Worm (Caenorhabditis elegans): ENCODE data around the gene C51E3.9.

DNA sequence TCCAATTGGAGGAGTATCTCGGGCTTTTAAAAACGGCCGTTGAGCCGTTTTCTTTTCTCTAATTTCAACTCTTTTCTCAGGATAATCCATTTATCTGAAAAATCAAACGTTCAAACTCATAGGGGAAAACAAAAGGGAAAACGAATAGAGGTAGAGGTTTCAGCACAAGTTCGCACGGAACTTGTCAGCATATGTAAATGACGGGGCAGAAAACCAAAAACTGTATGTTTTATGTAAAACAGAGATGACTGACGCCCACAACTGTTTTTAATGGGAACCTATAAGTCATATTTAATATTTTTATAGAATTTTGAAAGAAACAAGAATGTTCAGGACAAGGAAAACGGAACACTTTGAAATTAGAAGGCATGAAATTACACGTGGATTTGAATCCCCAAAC, 20.6 kb downstream of the C51E3.9 start, which contains the start of gene C51E3.6:
- TF ChIP-seq nhr-11 (tag; optimal IDR thresholded peaks at IDR 0.05) (no peak), pag-3 (tag; optimal IDR thresholded peaks at IDR 0.05; ENCODE audit: borderline replicate concordance) (no peak), pat-9 (tag; optimal IDR thresholded peaks at IDR 0.05) (no peak), T23F11.4 (GFP tag; optimal IDR thresholded peaks at IDR 0.05) (no peak), unc-55 (GFP tag; optimal IDR thresholded peaks at IDR 0.05) (no peak), ceh-14 (tag; optimal IDR thresholded peaks at IDR 0.05) (no peak), K02D7.2 (tag; optimal IDR thresholded peaks at IDR 0.05) (no peak), ama-1 (optimal IDR thresholded peaks at IDR 0.05) (no peak), che-1 (tag; optimal IDR thresholded peaks at IDR 0.05) (no peak), ceh-22 (tag; optimal IDR thresholded peaks at IDR 0.05) (no peak), ceh-48 (tag; optimal IDR thresholded peaks at IDR 0.05) (no peak), fkh-10 (GFP tag; optimal IDR thresholded peaks at IDR 0.05) (no peak), pqm-1 (tag; optimal IDR thresholded peaks at IDR 0.05) (no peak)

Measured in whole organism, late embryonic.